Fruit fly (Drosophila melanogaster): Measurements from ENCODE around the gene Sfp23F.

Sfp23F gene

DNA sequence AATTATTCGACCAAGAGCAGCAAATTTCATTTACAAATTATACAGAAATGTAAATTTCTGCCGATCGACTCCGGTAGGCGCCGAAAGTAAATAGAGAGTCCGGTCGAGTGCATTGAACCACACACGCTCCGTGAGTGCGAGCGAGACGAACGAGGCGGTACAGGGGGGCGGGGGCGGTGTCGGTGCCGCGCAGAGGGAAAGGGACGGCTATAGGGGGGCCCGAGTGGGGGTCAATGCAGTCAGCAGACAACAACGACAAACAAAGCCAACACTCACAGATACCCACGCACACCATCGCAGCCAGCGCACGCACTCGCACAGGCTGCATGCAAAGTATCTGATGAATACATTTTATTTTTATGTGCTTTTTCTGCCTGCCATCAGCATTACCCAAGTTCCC, 48.1 kb downstream of the Sfp23F start (continued):
- no peak for TF ChIP-seq CG1621 (tag; optimal IDR thresholded peaks at IDR 0.05)
- TF ChIP-seq fd85E (GFP tag; optimal IDR thresholded peaks at IDR 0.05): no peak
- peak; percentile 56 for TF ChIP-seq Blimp-1 (GFP tag; optimal IDR thresholded peaks at IDR 0.05)
- peak in 1 of 2 experiments; percentile 84 for TF ChIP-seq ss (GFP tag; optimal IDR thresholded peaks at IDR 0.05)
- no peak for TF ChIP-seq CG3032 (tag; optimal IDR thresholded peaks at IDR 0.05)
- TF ChIP-seq acj6 (GFP tag; optimal IDR thresholded peaks at IDR 0.05): no peak
- peak; percentile 87 for TF ChIP-seq fkh (GFP tag; optimal IDR thresholded peaks at IDR 0.05)
- no peak for TF ChIP-seq CG6792 (GFP tag; optimal IDR thresholded peaks at IDR 0.05)
- no peak for TF ChIP-seq esn (GFP tag; optimal IDR thresholded peaks at IDR 0.05)
- TF ChIP-seq CG6808 (GFP tag; optimal IDR thresholded peaks at IDR 0.05): peak; percentile 9
- peak; percentile 49 for TF ChIP-seq Lpt (GFP tag; optimal IDR thresholded peaks at IDR 0.05)
- no peak for TF ChIP-seq Hr4 (GFP tag; optimal IDR thresholded peaks at IDR 0.05)
- no peak for TF ChIP-seq CG10631 (GFP tag; optimal IDR thresholded peaks at IDR 0.05)
- no peak for TF ChIP-seq dac (GFP tag; optimal IDR thresholded peaks at IDR 0.05)

dm6 chr2L:3338566-3339215, 48.9 kb downstream of the Sfp23F start:
- TF ChIP-seq cyc (GFP tag; optimal IDR thresholded peaks at IDR 0.05): peak; percentile 82
- TF ChIP-seq Eip93F (GFP tag; optimal IDR thresholded peaks at IDR 0.05): peak; percentile 81
- TF ChIP-seq salr (GFP tag; optimal IDR thresholded peaks at IDR 0.05): peak; percentile 66 to 79
- TF ChIP-seq pdm3 (GFP tag; optimal IDR thresholded peaks at IDR 0.05): peak; percentile 89
- TF ChIP-seq svp (GFP tag): peak; percentile 88
- TF ChIP-seq CG8119 (GFP tag; IDR thresholded peaks at IDR 0.05): peak; percentile 91
- peak; percentile 66 for TF ChIP-seq spab (GFP tag; optimal IDR thresholded peaks at IDR 0.05)
- peak; percentile 57 for TF ChIP-seq vri (GFP tag; optimal IDR thresholded peaks at IDR 0.05)
- peak; percentile 54 to 71 for TF ChIP-seq ss (GFP tag; optimal IDR thresholded peaks at IDR 0.05)
- peak; percentile 79 for TF ChIP-seq topi (GFP tag; optimal IDR thresholded peaks at IDR 0.05)
- TF ChIP-seq CG34406 (GFP tag; optimal IDR thresholded peaks at IDR 0.05): peak; percentile 77
- peak; percentile 84 for TF ChIP-seq CG31627 (GFP tag; optimal IDR thresholded peaks at IDR 0.05)
- TF ChIP-seq Eip78C (GFP tag): peak; percentile 95
- TF ChIP-seq fkh (GFP tag; optimal IDR thresholded peaks at IDR 0.05): no peak
- TF ChIP-seq achi (GFP tag; optimal IDR thresholded peaks at IDR 0.05): peak; percentile 84
- TF ChIP-seq Hr39 (GFP tag; optimal IDR thresholded peaks at IDR 0.05): peak; percentile 85
- TF ChIP-seq CG15336 (GFP tag; IDR thresholded peaks at IDR 0.05): peak; percentile 92
- peak; percentile 87 for TF ChIP-seq CG10631 (GFP tag; optimal IDR thresholded peaks at IDR 0.05)
- TF ChIP-seq CG3032 (tag; optimal IDR thresholded peaks at IDR 0.05): peak; percentile 72
- peak; percentile 88 for TF ChIP-seq CG3919 (GFP tag; optimal IDR thresholded peaks at IDR 0.05)
- peak; percentile 68 for TF ChIP-seq Ets96B (tag; optimal IDR thresholded peaks at IDR 0.05)
- peak; percentile 43 for TF ChIP-seq Hr38 (GFP tag; optimal IDR thresholded peaks at IDR 0.05)
- peak; percentile 43 for TF ChIP-seq dsx (GFP tag; optimal IDR thresholded peaks at IDR 0.05; ENCODE audit: poor library complexity, severe bottlenecking)
- TF ChIP-seq OdsH (GFP tag; optimal IDR thresholded peaks at IDR 0.05): peak; percentile 91
- TF ChIP-seq CG6163 (GFP tag; IDR thresholded peaks at IDR 0.05): peak; percentile 89
- TF ChIP-seq CG32006 (GFP tag; optimal IDR thresholded peaks at IDR 0.05): peak; percentile 91
- peak; percentile 78 for TF ChIP-seq CG4318 (GFP tag; optimal IDR thresholded peaks at IDR 0.05)
- TF ChIP-seq CG10669 (GFP tag; optimal IDR thresholded peaks at IDR 0.05): peak; percentile 79
- peak; percentile 91 for TF ChIP-seq CG6276 (GFP tag; optimal IDR thresholded peaks at IDR 0.05)
- TF ChIP-seq Gug (GFP tag; IDR thresholded peaks at IDR 0.05): peak; percentile 93
- peak; percentile 28 for TF ChIP-seq CG6854 (GFP tag; optimal IDR thresholded peaks at IDR 0.05)
- peak; percentile 48 for TF ChIP-seq CG8632 (GFP tag; optimal IDR thresholded peaks at IDR 0.05)
- peak; percentile 76 for TF ChIP-seq Sox102F (GFP tag; optimal IDR thresholded peaks at IDR 0.05)
- TF ChIP-seq CG6792 (GFP tag; optimal IDR thresholded peaks at IDR 0.05): peak; percentile 84
- TF ChIP-seq lz (GFP tag; optimal IDR thresholded peaks at IDR 0.05): peak; percentile 81
- peak; percentile 64 for TF ChIP-seq Sox15 (GFP tag; optimal IDR thresholded peaks at IDR 0.05)
- peak; percentile 80 for TF ChIP-seq esn (GFP tag; optimal IDR thresholded peaks at IDR 0.05)
- peak; percentile 64 for TF ChIP-seq CG9139 (GFP tag; optimal IDR thresholded peaks at IDR 0.05)
- TF ChIP-seq CG6808 (GFP tag; optimal IDR thresholded peaks at IDR 0.05): peak; percentile 70
- TF ChIP-seq CG11294 (GFP tag; IDR thresholded peaks at IDR 0.05): peak; percentile 68
- peak; percentile 90 for TF ChIP-seq Sox14 (GFP tag; optimal IDR thresholded peaks at IDR 0.05)

All from whole organism, prepupa.